Worm (Caenorhabditis elegans): Measurements from ENCODE around the gene col-73.

col-73 gene

DNA sequence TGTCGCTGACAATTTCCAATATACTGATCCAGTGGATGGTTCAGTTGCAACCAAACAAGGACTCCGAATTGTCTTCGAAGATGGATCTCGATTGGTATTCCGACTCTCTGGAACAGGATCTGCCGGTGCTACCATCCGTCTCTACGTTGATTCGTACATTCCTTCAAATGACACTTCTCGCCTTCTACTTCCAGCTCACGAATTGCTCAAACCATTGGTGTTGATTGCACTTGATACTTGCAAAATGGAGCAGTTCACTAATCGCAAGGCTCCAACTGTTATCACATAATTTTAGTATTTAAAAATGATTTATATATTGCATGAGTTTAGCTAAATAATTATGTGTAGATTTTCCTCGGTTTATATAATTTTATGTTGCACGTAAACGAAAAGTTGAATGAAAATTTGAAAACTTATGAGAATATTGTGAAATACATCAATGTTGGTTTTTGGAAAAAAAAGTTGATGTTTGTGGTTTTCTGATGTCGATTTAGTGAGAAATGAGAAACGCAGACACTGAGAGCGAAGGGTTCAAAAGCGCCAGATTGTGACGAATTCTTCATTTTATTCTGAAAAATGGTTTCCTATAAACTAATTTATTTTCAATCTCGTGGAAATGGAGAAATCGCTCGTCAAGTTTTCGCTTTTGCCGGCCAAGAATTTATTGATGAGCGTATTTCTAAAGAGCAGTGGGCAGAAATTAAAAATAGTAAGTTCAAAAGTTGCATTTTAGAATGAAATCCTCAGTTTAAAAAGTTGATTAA is 18.3 kb upstream of the col-73 start, which contains the start of gene gst-9 (continued):
- no peak for TF ChIP-seq skn-1 (tag; optimal IDR thresholded peaks at IDR 0.05)
- TF ChIP-seq ceh-28 (tag; optimal IDR thresholded peaks at IDR 0.05), result no peak
- no peak for TF ChIP-seq fos-1 (tag; optimal IDR thresholded peaks at IDR 0.05)
- TF ChIP-seq egl-5 (tag; optimal IDR thresholded peaks at IDR 0.05), result no peak
- TF ChIP-seq nhr-12 (tag; optimal IDR thresholded peaks at IDR 0.05), result no peak
- peak; percentile 79 for TF ChIP-seq nhr-43 (tag; optimal IDR thresholded peaks at IDR 0.05; ENCODE audit: poor library complexity, severe bottlenecking)
- TF ChIP-seq hmg-11 (tag; optimal IDR thresholded peaks at IDR 0.05), result no peak
- TF ChIP-seq unc-39 (tag; optimal IDR thresholded peaks at IDR 0.05), result no peak
- TF ChIP-seq nhr-23 (tag; optimal IDR thresholded peaks at IDR 0.05), result no peak
- no peak for TF ChIP-seq pqm-1 (tag; optimal IDR thresholded peaks at IDR 0.05)
- TF ChIP-seq unc-62 (GFP tag; optimal IDR thresholded peaks at IDR 0.05), result no peak
- no peak for TF ChIP-seq lin-39 (tag; optimal IDR thresholded peaks at IDR 0.05)
- TF ChIP-seq R02D3.7 (tag; optimal IDR thresholded peaks at IDR 0.05), result no peak
- no peak for TF ChIP-seq daf-12 (tag; optimal IDR thresholded peaks at IDR 0.05)
- TF ChIP-seq ztf-4 (tag; optimal IDR thresholded peaks at IDR 0.05), result no peak
- TF ChIP-seq lsy-12 (tag; optimal IDR thresholded peaks at IDR 0.05), result no peak
- TF ChIP-seq lin-15B (tag; optimal IDR thresholded peaks at IDR 0.05), result no peak
- no peak for TF ChIP-seq jun-1 (tag; optimal IDR thresholded peaks at IDR 0.05)
- no peak for TF ChIP-seq ceh-16 (tag; optimal IDR thresholded peaks at IDR 0.05)
- no peak for TF ChIP-seq ztf-11 (tag; optimal IDR thresholded peaks at IDR 0.05)

DNA sequence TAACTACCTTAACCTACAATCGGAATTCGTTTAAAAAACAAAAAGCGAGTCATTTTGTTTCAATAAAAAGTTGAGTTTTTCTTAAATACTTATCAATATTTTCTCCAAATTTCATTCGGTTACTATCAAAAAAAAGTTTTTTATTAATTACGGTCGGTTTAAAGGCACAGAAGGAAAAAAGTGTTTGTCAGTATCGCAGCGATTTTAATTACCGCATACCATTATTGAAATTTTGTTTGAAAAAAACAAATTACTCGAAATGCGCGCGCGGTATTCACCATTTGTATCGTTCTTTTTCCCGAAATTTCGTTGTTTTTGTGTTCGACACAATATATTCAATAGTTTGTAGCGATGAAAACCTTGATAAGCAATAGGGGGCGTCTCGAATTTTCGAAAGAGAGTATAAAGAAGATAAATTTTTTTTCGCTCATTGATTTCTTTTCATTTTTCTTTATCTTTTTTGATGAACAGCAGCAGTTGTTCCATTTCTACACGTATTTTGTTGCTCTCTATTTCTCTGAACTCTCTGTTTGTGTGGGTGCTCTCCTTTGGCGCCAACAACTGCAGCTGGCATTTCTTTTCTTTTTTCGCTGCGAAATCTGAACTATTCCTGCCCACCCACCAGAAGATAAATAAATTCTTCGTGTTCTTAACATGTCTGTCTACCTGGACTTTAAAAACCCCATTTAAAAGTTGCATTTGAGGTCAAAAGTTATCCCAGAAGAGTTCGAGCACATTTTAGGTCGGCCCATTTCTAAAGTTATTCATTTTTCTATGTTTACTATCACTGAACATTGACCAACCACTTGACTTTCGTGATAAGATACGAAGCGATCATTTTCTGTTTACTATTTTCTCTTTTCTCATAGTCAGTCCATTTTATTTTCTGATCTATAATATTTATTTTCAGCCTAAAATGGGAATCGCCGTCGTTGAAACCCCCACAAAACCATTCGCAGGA is 15.9 kb upstream of the col-73 start, which contains the start of gene pgm-1:
Gene pgm-1, plus strand, starts transcription at position 911 of the 961 bp plus-strand sequence.
- TF ChIP-seq ceh-16 (tag; optimal IDR thresholded peaks at IDR 0.05), result no peak
- no peak for TF ChIP-seq elt-3 (tag; optimal IDR thresholded peaks at IDR 0.05)
- TF ChIP-seq nhr-25 (tag; optimal IDR thresholded peaks at IDR 0.05), result no peak
- no peak for TF ChIP-seq fkh-2 (tag; optimal IDR thresholded peaks at IDR 0.05)
- peak; percentile 36 for TF ChIP-seq nfya-1 (tag; optimal IDR thresholded peaks at IDR 0.05; ENCODE audit: insufficient read depth)
- TF ChIP-seq fkh-10 (GFP tag; optimal IDR thresholded peaks at IDR 0.05), result no peak
- TF ChIP-seq ceh-82 (tag; optimal IDR thresholded peaks at IDR 0.05), result no peak
- TF ChIP-seq fos-1 (tag; optimal IDR thresholded peaks at IDR 0.05), result no peak
- TF ChIP-seq jun-1 (tag; optimal IDR thresholded peaks at IDR 0.05), result no peak
- no peak for TF ChIP-seq unc-62 (GFP tag; optimal IDR thresholded peaks at IDR 0.05)
- no peak for TF ChIP-seq egl-5 (tag; optimal IDR thresholded peaks at IDR 0.05)
- TF ChIP-seq nhr-43 (tag; optimal IDR thresholded peaks at IDR 0.05; ENCODE audit: poor library complexity, severe bottlenecking), result no peak
- peak; percentile 2 for TF ChIP-seq lin-39 (tag; optimal IDR thresholded peaks at IDR 0.05)
- TF ChIP-seq ama-1 (optimal IDR thresholded peaks at IDR 0.05), result peak; percentile 16
- no peak for TF ChIP-seq nhr-12 (tag; optimal IDR thresholded peaks at IDR 0.05)
- TF ChIP-seq tbx-2 (tag; optimal IDR thresholded peaks at IDR 0.05), result no peak
- TF ChIP-seq hmg-11 (tag; optimal IDR thresholded peaks at IDR 0.05), result no peak
- TF ChIP-seq R02D3.7 (tag; optimal IDR thresholded peaks at IDR 0.05), result no peak
- no peak for TF ChIP-seq ztf-11 (tag; optimal IDR thresholded peaks at IDR 0.05)
- TF ChIP-seq mml-1 (tag; optimal IDR thresholded peaks at IDR 0.05), result no peak
- TF ChIP-seq eor-1 (tag; optimal IDR thresholded peaks at IDR 0.05), result no peak
- no peak for TF ChIP-seq snpc-4 (tag; optimal IDR thresholded peaks at IDR 0.05)
- TF ChIP-seq sea-2 (GFP tag; optimal IDR thresholded peaks at IDR 0.05), result no peak
- TF ChIP-seq unc-39 (tag; optimal IDR thresholded peaks at IDR 0.05), result no peak
- peak; percentile 80 for TF ChIP-seq pha-4 (tag; optimal IDR thresholded peaks at IDR 0.05)
- TF ChIP-seq nhr-11 (tag; optimal IDR thresholded peaks at IDR 0.05), result no peak
- no peak for TF ChIP-seq ceh-9 (tag; optimal IDR thresholded peaks at IDR 0.05)
- peak; percentile 84 for TF ChIP-seq elt-2 (tag; optimal IDR thresholded peaks at IDR 0.05)
- no peak for TF ChIP-seq nhr-23 (tag; optimal IDR thresholded peaks at IDR 0.05)
- no peak for TF ChIP-seq daf-12 (tag; optimal IDR thresholded peaks at IDR 0.05)
- TF ChIP-seq nhr-76 (tag; optimal IDR thresholded peaks at IDR 0.05), result no peak
- no peak for TF ChIP-seq skn-1 (tag; optimal IDR thresholded peaks at IDR 0.05)
- no peak for TF ChIP-seq pqm-1 (tag; optimal IDR thresholded peaks at IDR 0.05)
- peak; percentile 36 for TF ChIP-seq ceh-28 (tag; optimal IDR thresholded peaks at IDR 0.05)
